Worm (Caenorhabditis elegans) whole organism, L4/young adult: Measurements from ENCODE around the gene nphp-1.

Source experiments
- dao-5 ChIP-seq: sonication (generic microtip); optimal IDR thresholded peaks from 2 replicates; lab custom pipeline; 2016; ENCODE audit warnings: missing genotype, missing genetic modification characterization, moderate library complexity, missing compliant biosample characterization
- him-1 ChIP-seq: sonication (generic microtip); optimal IDR thresholded peaks from 2 replicates; lab custom pipeline; 2016; ENCODE audit warnings: missing genotype, missing genetic modification reagents, missing genetic modification characterization, missing compliant biosample characterization

DNA sequence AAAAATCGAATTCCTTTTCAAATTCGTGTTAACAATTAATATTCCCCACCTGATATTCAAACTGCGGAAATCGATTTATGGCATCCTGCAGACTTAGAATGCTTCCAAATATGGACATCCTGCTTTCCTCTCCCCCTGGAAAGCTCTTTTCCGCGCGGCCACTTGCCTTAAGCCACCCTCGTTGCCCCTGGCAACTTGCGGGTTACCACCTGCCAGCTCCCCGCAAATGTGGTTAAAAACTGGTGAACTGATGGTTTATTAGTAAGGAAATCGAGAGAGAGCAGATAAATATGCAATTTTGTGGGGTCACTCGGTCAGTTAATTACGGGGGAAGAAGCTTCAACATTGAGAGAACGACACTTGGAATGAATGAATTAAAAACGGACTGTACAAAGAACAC is at the start of gene nphp-1:
- TF ChIP-seq him-1 (no peak), dao-5 (tag; lab: Kevin White, UChicago) (no peak)
